Fruit fly (Drosophila melanogaster): ENCODE measurements around the gene CG43076.

Gene CG43076

DNA sequence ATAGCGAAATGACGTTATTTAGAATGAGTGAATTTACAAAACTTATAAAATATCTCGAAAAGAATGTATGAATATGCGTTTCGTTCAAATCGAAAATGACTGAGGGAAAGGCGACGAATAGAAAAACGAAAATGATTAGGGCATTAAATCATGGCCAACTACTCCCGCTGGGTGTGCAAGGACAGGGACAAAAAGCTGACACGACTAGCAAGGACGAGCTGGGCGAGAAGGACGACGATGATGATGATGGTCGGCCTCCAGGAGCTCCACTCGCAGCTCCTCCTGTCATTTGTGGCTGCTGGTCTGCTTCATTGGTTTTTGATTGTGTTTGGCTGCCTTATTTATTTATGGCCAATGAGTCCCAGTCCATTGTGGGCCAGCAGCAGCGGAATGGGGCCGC, at the start of gene CG43076:
Gene CG43076 (minus strand): TSS at position 101 of the 400 bp plus-strand sequence.
- TF ChIP-seq h (optimal IDR thresholded peaks at IDR 0.05): no peak
- TF ChIP-seq insv (optimal IDR thresholded peaks at IDR 0.05): no peak
- no peak for TF ChIP-seq Myc (optimal IDR thresholded peaks at IDR 0.05)
- no peak for TF ChIP-seq Sin3A (optimal IDR thresholded peaks at IDR 0.05)

dm6 chrX:15272305-15272704, 48.9 kb upstream of the CG43076 start, which contains the start of gene CG9106:
Gene CG9106, minus strand, starts transcription at chrX:15272405.
- no peak for TF ChIP-seq ttk (optimal IDR thresholded peaks at IDR 0.05)
- no peak for TF ChIP-seq Sin3A (optimal IDR thresholded peaks at IDR 0.05)
- TF ChIP-seq psq (optimal IDR thresholded peaks at IDR 0.05): no peak
- no peak for TF ChIP-seq h (optimal IDR thresholded peaks at IDR 0.05)

DNA sequence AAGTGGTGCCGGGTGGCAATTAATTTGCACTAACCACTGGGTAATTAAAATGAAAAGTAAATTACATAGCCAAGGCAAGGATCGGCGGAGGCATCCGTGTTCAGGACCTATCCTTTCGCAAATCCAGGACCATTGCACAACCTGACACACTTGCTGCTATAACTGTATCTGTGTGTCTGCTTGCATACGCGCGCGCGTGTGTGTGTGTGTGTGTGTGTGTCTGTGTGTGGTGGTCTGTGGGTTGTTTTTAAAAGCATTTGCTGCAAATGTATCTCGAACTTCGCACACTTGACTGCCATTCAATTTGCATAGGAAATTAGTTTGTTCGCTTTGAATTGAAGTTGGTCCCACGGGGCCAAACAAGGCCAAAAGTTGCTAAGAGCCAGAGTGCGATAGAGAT, 35.9 kb upstream of the CG43076 start:
- no peak for TF ChIP-seq Myc (optimal IDR thresholded peaks at IDR 0.05)
- TF ChIP-seq psq (optimal IDR thresholded peaks at IDR 0.05): no peak
- no peak for TF ChIP-seq Sin3A (optimal IDR thresholded peaks at IDR 0.05)
- no peak for TF ChIP-seq h (optimal IDR thresholded peaks at IDR 0.05)
- no peak for TF ChIP-seq ttk (optimal IDR thresholded peaks at IDR 0.05)
- TF ChIP-seq insv (optimal IDR thresholded peaks at IDR 0.05): no peak

DNA sequence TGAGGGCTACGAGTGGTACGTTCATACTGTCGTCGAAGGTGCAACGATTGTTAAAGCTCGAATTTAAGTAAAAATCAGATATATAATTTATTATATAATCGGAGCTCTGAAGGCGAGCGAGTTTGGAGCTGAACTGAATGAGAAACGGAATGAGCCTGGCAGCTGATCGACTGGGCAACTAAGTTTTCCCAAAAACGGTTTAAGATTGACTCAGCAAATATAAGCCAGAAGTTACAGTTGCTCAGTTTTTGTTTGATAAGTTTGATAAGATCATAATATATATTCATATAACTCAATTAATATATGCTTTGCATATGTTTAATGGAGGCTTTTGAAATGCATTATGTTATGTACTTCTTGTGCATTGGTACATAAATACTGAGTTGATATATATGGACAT, 21.4 kb upstream of the CG43076 start, which contains the start of gene PPYR1:
Gene PPYR1 (minus strand): TSS at position 101 of the 400 bp plus-strand sequence.
- TF ChIP-seq psq (optimal IDR thresholded peaks at IDR 0.05): no peak
- TF ChIP-seq insv (optimal IDR thresholded peaks at IDR 0.05): no peak
- TF ChIP-seq ttk (optimal IDR thresholded peaks at IDR 0.05): no peak
- no peak for TF ChIP-seq h (optimal IDR thresholded peaks at IDR 0.05)
- no peak for TF ChIP-seq Myc (optimal IDR thresholded peaks at IDR 0.05)
- no peak for TF ChIP-seq Sin3A (optimal IDR thresholded peaks at IDR 0.05)

DNA sequence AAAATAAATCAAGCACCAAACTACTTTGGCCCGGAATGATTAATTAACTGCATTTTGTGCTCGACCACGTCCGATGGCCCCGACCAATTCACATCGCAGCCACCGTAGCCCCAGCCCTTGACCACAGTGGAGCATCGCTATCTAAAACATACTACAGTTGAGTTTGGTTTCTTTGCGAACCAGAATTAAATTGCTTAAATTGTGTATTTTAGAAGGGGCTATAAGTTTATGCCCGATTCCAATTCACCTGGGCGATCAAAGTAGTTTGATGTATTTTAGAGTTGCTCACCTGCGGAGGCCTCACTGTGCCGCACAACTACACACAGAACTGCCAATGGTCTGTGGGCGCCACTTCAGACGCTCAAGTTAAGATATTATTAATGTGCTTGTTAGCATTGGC, 11.9 kb upstream of the CG43076 start:
- TF ChIP-seq h (optimal IDR thresholded peaks at IDR 0.05) (no peak), psq (optimal IDR thresholded peaks at IDR 0.05) (no peak), Sin3A (optimal IDR thresholded peaks at IDR 0.05) (no peak), ttk (optimal IDR thresholded peaks at IDR 0.05) (no peak), Myc (optimal IDR thresholded peaks at IDR 0.05) (no peak), insv (optimal IDR thresholded peaks at IDR 0.05) (no peak)

DNA sequence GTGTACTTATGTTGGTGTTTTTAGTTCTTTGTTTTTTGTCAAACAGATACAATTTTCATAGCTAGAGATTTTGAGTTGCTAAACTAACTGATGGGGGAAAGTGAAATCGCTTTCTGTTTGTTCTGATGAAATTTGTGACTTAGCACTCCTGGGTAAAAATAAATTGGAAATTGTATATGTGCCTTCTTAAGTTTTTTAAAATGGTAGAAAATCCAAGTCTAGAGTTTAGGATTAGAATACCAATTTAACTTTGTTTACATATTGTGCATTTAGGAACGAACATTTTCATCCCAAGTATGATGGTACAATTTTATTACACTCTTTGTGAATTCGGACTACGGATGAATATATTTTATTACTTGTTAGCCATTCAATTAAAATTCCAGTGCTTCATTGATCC, 6.4 kb upstream of the CG43076 start, which contains the start of gene CG9101:
Gene CG9101 (minus strand): TSS at position 101 of the 400 bp plus-strand sequence.
- TF ChIP-seq ttk (optimal IDR thresholded peaks at IDR 0.05): no peak

- TF ChIP-seq h (optimal IDR thresholded peaks at IDR 0.05) (no peak), insv (optimal IDR thresholded peaks at IDR 0.05) (no peak), ttk (optimal IDR thresholded peaks at IDR 0.05) (no peak), psq (optimal IDR thresholded peaks at IDR 0.05) (no peak), Myc (optimal IDR thresholded peaks at IDR 0.05) (no peak), Sin3A (optimal IDR thresholded peaks at IDR 0.05) (no peak)
Observed at dm6 chrX:15221076-15221475, 2.3 kb downstream of the CG43076 start, which contains the start of gene CG43075. Gene CG43075, minus strand, starts transcription at chrX:15221176.

DNA sequence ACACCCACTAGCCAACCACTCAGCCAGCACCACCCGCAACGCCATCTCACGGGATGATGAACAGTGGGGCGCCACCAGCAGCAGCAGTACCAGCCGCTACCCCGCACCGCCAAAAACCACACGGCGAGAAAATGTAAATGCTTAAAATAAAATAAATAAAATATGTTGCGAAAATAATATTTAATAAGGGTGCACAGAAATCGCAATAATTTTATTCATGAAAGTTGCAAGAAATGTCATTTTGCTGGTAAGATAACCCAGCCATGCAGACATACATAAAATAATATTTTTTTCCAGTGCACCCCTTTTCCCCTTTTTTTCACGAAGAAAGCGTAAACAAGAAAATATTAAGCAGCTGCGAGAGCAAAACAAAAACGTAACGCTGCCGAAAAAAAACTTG, 7.3 kb downstream of the CG43076 start:
- TF ChIP-seq Sin3A (optimal IDR thresholded peaks at IDR 0.05) (no peak), psq (optimal IDR thresholded peaks at IDR 0.05) (no peak), insv (optimal IDR thresholded peaks at IDR 0.05) (no peak), Myc (optimal IDR thresholded peaks at IDR 0.05) (no peak), h (optimal IDR thresholded peaks at IDR 0.05) (no peak), ttk (optimal IDR thresholded peaks at IDR 0.05) (no peak)

- TF ChIP-seq ttk (optimal IDR thresholded peaks at IDR 0.05) (no peak), Sin3A (optimal IDR thresholded peaks at IDR 0.05) (no peak), insv (optimal IDR thresholded peaks at IDR 0.05) (no peak), h (optimal IDR thresholded peaks at IDR 0.05) (no peak), Myc (optimal IDR thresholded peaks at IDR 0.05) (no peak), psq (optimal IDR thresholded peaks at IDR 0.05) (no peak)
Observed at dm6 chrX:15210086-15210485, 13.3 kb downstream of the CG43076 start, which contains the start of gene CG5662. Gene CG5662, plus strand, starts transcription at chrX:15210386.

DNA sequence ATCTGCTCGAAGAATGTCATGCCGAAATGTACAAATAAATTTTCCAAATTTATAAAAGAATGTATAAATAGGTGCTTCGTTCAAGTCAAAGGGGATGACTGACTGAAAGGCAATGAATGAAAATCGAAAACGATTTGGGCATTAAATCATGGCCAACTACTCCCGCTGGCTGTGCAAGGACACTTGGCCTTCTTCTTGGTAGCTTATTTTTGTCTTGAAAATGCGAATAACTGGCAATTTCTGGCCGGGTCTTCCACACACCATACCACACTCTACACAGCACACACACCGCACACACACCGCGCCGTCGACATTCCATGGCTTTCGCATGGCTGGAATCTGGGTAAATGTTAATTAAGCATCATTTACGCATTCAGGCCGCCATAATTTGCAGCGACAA, 16.8 kb downstream of the CG43076 start, which contains the start of gene CG32588:
Gene CG32588 (minus strand): TSS at position 101 of the 400 bp plus-strand sequence.
- TF ChIP-seq Sin3A (optimal IDR thresholded peaks at IDR 0.05): no peak
- no peak for TF ChIP-seq ttk (optimal IDR thresholded peaks at IDR 0.05)
- no peak for TF ChIP-seq psq (optimal IDR thresholded peaks at IDR 0.05)
- no peak for TF ChIP-seq Myc (optimal IDR thresholded peaks at IDR 0.05)
- TF ChIP-seq insv (optimal IDR thresholded peaks at IDR 0.05): no peak
- TF ChIP-seq h (optimal IDR thresholded peaks at IDR 0.05): no peak

dm6 chrX:15203634-15204033, 19.7 kb downstream of the CG43076 start:
- TF ChIP-seq ttk (optimal IDR thresholded peaks at IDR 0.05) (no peak), insv (optimal IDR thresholded peaks at IDR 0.05) (no peak), h (optimal IDR thresholded peaks at IDR 0.05) (no peak), Myc (optimal IDR thresholded peaks at IDR 0.05) (no peak)

- TF ChIP-seq insv (optimal IDR thresholded peaks at IDR 0.05) (no peak), psq (optimal IDR thresholded peaks at IDR 0.05) (no peak)
Observed at dm6 chrX:15199845-15200432, 23.4 kb downstream of the CG43076 start.

DNA sequence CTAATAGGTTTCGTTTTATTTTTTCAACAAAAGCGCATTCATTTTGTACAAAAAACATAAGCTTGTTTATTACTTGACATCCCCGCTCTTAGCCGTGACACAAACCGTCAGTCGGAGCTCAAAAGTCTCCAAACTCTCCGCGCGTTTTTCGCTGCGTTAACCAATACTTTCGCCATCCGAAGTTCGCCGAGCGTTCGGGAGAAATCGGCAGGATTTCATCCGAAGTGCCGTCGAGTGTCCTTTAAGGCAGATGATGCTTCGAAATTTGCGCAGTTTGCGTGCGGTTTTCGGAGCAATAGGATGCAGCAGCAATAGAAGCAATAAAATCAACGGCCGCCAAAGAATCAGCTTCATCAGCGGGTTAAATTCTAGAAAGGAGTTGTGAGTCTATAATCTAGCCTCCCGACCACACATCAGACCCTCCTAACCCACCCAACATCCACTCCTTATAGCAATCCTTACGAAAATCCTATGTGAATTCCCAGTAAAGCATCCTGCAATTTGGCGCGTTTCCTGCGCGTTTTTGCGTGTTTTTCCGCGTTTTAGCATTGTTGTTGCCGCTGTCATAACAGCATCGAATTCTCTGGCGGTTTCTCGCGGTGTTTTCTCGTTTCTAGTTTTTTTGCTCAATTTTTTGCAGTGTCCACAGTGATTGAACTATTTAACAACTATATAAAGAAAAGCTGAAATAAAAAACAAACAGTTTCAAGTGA, 48.1 kb downstream of the CG43076 start, which contains the start of gene CG43737:
Gene CG43737 (plus strand): TSS at position 271 of the 713 bp plus-strand sequence.
- TF ChIP-seq h (optimal IDR thresholded peaks at IDR 0.05) (no peak), insv (optimal IDR thresholded peaks at IDR 0.05) (no peak)

Data from Kc167 (cell line).